Worm (Caenorhabditis elegans) whole organism, midembryonic: Measurements from ENCODE around the gene C45B2.8.

Experiments used
- flt-1 ChIP-seq: fragments of 200-800 bp; sonication (Bioruptor generic); IDR thresholded peaks from 2 replicates; pipeline ENCODE4 v1.3.6; 2022; ENCODE audit warnings: missing genetic modification characterization, missing compliant biosample characterization
- ref-1 ChIP-seq: fragments of 200-800 bp; sonication (Bioruptor generic); conservative IDR thresholded peaks from 2 replicates; pipeline ENCODE4 v1.3.6; 2022; ENCODE audit warnings: missing genetic modification reagents, missing genetic modification characterization, missing compliant biosample characterization

ce11 chrX:6039544-6039943, 48.2 kb upstream of the C45B2.8 start, which contains the start of gene hsp-25:
- TF ChIP-seq flt-1 (GFP tag; lab: Robert Waterston, UW) (no peak), ref-1 (no peak)
